Fruit fly (Drosophila melanogaster): ENCODE measurements around the gene CG17361.

Gene CG17361

dm6 chr3L:14004963-14005458, 8.0 kb downstream of the CG17361 start (continued):
- TF ChIP-seq slou (GFP tag; optimal IDR thresholded peaks at IDR 0.05) (no peak), twi (tag; optimal IDR thresholded peaks at IDR 0.05) (peak; percentile 85), ham (GFP tag; IDR thresholded peaks at IDR 0.05) (peak; percentile 78), CG7786 (GFP tag; optimal IDR thresholded peaks at IDR 0.05) (peak; percentile 97), gce (GFP tag; IDR thresholded peaks at IDR 0.05) (peak; percentile 93), HHEX (GFP tag; optimal IDR thresholded peaks at IDR 0.05) (peak; percentile 93), CG4617 (GFP tag; optimal IDR thresholded peaks at IDR 0.05; ENCODE audit: borderline replicate concordance) (no peak), hth (optimal IDR thresholded peaks at IDR 0.05) (no peak), CG6791 (GFP tag; IDR thresholded peaks at IDR 0.05; ENCODE audit: partially characterized antibody) (no peak), pan (optimal IDR thresholded peaks at IDR 0.05) (no peak), pan (GFP tag; optimal IDR thresholded peaks at IDR 0.05 in 1 of 2, IDR thresholded peaks at IDR 0.05 in 1 of 2) (peak in 1 of 2 experiments; percentile 97), CG6813 (GFP tag; optimal IDR thresholded peaks at IDR 0.05) (peak; percentile 93), jigr1 (GFP tag; IDR thresholded peaks at IDR 0.05) (peak; percentile 77; the same call in 2 of the 3 replicates), tna (GFP tag; IDR thresholded peaks at IDR 0.05; ENCODE audit: partially characterized antibody) (no peak), CG5245 (GFP tag; optimal IDR thresholded peaks at IDR 0.05) (peak; percentile 92), bbx (GFP tag; IDR thresholded peaks at IDR 0.05; ENCODE audit: partially characterized antibody) (peak; percentile 35; the same call in 1 of the 2 replicates), CG15269 (tag; optimal IDR thresholded peaks at IDR 0.05) (peak; percentile 98), Dek (tag; optimal IDR thresholded peaks at IDR 0.05) (peak; percentile 93), her (GFP tag; optimal IDR thresholded peaks at IDR 0.05) (peak; percentile 91), B-H1 (GFP tag; IDR thresholded peaks at IDR 0.05) (peak; percentile 95), CG7271 (tag; optimal IDR thresholded peaks at IDR 0.05) (peak; percentile 21), CG3838 (GFP tag; optimal IDR thresholded peaks at IDR 0.05) (peak; percentile 82), Dip2 (GFP tag; IDR thresholded peaks at IDR 0.05) (no peak; the same call in 1 of the 2 replicates), gem (tag; optimal IDR thresholded peaks at IDR 0.05) (peak; percentile 97), klu (GFP tag; IDR thresholded peaks at IDR 0.05) (peak; percentile 46; the same call in 1 of the 2 replicates), mam (GFP tag; optimal IDR thresholded peaks at IDR 0.05) (peak; percentile 97), CG10274 (GFP tag; optimal IDR thresholded peaks at IDR 0.05) (peak; percentile 81), CG16779 (GFP tag; IDR thresholded peaks at IDR 0.05) (peak; percentile 88), Abd-B (GFP tag; optimal IDR thresholded peaks at IDR 0.05) (peak; percentile 94), CG6765 (GFP tag; optimal IDR thresholded peaks at IDR 0.05) (peak; percentile 88), Sry-δ (GFP tag; optimal IDR thresholded peaks at IDR 0.05) (peak; percentile 73), Myb (GFP tag; optimal IDR thresholded peaks at IDR 0.05) (peak; percentile 86), NC2β (GFP tag; optimal IDR thresholded peaks at IDR 0.05) (peak; percentile 92), CG13123 (GFP tag; optimal IDR thresholded peaks at IDR 0.05) (peak; percentile 90), Hsf (GFP tag; optimal IDR thresholded peaks at IDR 0.05) (peak; percentile 96), CG10565 (GFP tag; optimal IDR thresholded peaks at IDR 0.05) (peak; percentile 87), crc (GFP tag; optimal IDR thresholded peaks at IDR 0.05) (peak; percentile 95), Mrtf (GFP tag; IDR thresholded peaks at IDR 0.05) (peak; percentile 91), CG2116 (GFP tag; optimal IDR thresholded peaks at IDR 0.05) (peak; percentile 58), CG9727 (GFP tag; optimal IDR thresholded peaks at IDR 0.05) (peak; percentile 95), CG13296 (GFP tag; optimal IDR thresholded peaks at IDR 0.05) (peak; percentile 93), CG14050 (GFP tag; IDR thresholded peaks at IDR 0.05) (peak; percentile 96), insv (GFP tag; optimal IDR thresholded peaks at IDR 0.05) (peak; percentile 6 to 59), CG13775 (GFP tag; optimal IDR thresholded peaks at IDR 0.05) (peak; percentile 85), CG9437 (GFP tag; optimal IDR thresholded peaks at IDR 0.05) (peak; percentile 89), bab2 (GFP tag; optimal IDR thresholded peaks at IDR 0.05) (peak; percentile 97), luna (GFP tag; optimal IDR thresholded peaks at IDR 0.05) (peak; percentile 50), sd (tag; optimal IDR thresholded peaks at IDR 0.05) (peak; percentile 87), HmgD (GFP tag; optimal IDR thresholded peaks at IDR 0.05) (peak; percentile 87), Vsx1 (GFP tag; optimal IDR thresholded peaks at IDR 0.05) (peak; percentile 89)
